Worm (Caenorhabditis elegans) whole organism, L4/young adult: Measurements from ENCODE around the gene ZK652.8.
A peak's percentile ranks its signal among the peaks of the same experiment; 100 is the strongest.

Experiments used
- W03F9.2 ChIP-seq: fragments of 150-350 bp; optimal IDR thresholded peaks from 2 replicates; lab custom pipeline; 2014; ENCODE audit warnings: missing biosample characterization, missing genetic modification characterization
- dao-5 ChIP-seq: sonication (generic microtip); optimal IDR thresholded peaks from 2 replicates; lab custom pipeline; 2016; ENCODE audit warnings: missing genotype, missing genetic modification characterization, moderate library complexity, missing compliant biosample characterization
- him-1 ChIP-seq: sonication (generic microtip); optimal IDR thresholded peaks from 2 replicates; lab custom pipeline; 2016; ENCODE audit warnings: missing genotype, missing genetic modification reagents, missing genetic modification characterization, missing compliant biosample characterization

ZK652.8 gene

ce11 chrIII:7865238-7865761 lies 21.9 kb upstream of the ZK652.8 start, which contains the start of gene slc-17.3:
TSS of gene slc-17.3 (minus strand) at chrIII:7865288.
- TF ChIP-seq him-1 (tag; lab: Kevin White, UChicago): no peak
- no peak for TF ChIP-seq W03F9.2 (tag; lab: Kevin White, UChicago)
- TF ChIP-seq dao-5 (tag; lab: Kevin White, UChicago): no peak

- TF ChIP-seq W03F9.2 (tag; lab: Kevin White, UChicago): no peak
- TF ChIP-seq dao-5 (tag; lab: Kevin White, UChicago): no peak
- TF ChIP-seq him-1 (tag; lab: Kevin White, UChicago): no peak
These were observed 18.2 kb upstream of the ZK652.8 start, which contains the start of gene snr-5 for ce11 chrIII:7861535-7862120. TSS of gene snr-5 (plus strand) at chrIII:7862070.

ce11 chrIII:7860885-7861284 lies 17.4 kb upstream of the ZK652.8 start, which contains the start of gene cuc-1:
TSS of gene cuc-1 (minus strand) at chrIII:7860985.
- TF ChIP-seq him-1 (tag; lab: Kevin White, UChicago): no peak
- TF ChIP-seq dao-5 (tag; lab: Kevin White, UChicago): no peak
- no peak for TF ChIP-seq W03F9.2 (tag; lab: Kevin White, UChicago)

ce11 chrIII:7859313-7859712 lies 15.9 kb upstream of the ZK652.8 start, which contains the start of gene tomm-7:
TSS of gene tomm-7 (plus strand) at chrIII:7859613.
- TF ChIP-seq him-1 (tag; lab: Kevin White, UChicago) (no peak), W03F9.2 (tag; lab: Kevin White, UChicago) (no peak), dao-5 (tag; lab: Kevin White, UChicago) (no peak)

- TF ChIP-seq him-1 (tag; lab: Kevin White, UChicago) (peak; percentile 21), W03F9.2 (tag; lab: Kevin White, UChicago) (no peak)
These were observed 15.1 kb upstream of the ZK652.8 start, which contains the start of the genes coq-5 and ufm-1 for ce11 chrIII:7858407-7859029. TSS of gene coq-5 (minus strand) at chrIII:7858457. TSS of gene ufm-1 (plus strand) at chrIII:7858979.

- no peak for TF ChIP-seq him-1 (tag; lab: Kevin White, UChicago)
- TF ChIP-seq dao-5 (tag; lab: Kevin White, UChicago): no peak
- no peak for TF ChIP-seq W03F9.2 (tag; lab: Kevin White, UChicago)
These were observed 13.7 kb upstream of the ZK652.8 start, which contains the start of gene tag-307 for ce11 chrIII:7857142-7857541. TSS of gene tag-307 (minus strand) at chrIII:7857242.

- TF ChIP-seq W03F9.2 (tag; lab: Kevin White, UChicago) (no peak), him-1 (tag; lab: Kevin White, UChicago) (no peak), dao-5 (tag; lab: Kevin White, UChicago) (no peak)
These were observed 12.0 kb upstream of the ZK652.8 start for ce11 chrIII:7855468-7855867.

- TF ChIP-seq him-1 (tag; lab: Kevin White, UChicago) (peak; percentile 99), W03F9.2 (tag; lab: Kevin White, UChicago) (peak; percentile 99), dao-5 (tag; lab: Kevin White, UChicago) (peak; percentile 79)
These were observed 11.2 kb upstream of the ZK652.8 start, which contains the start of gene rpl-35 for ce11 chrIII:7854494-7855184. TSS of gene rpl-35 (plus strand) at chrIII:7855134.

- TF ChIP-seq dao-5 (tag; lab: Kevin White, UChicago) (no peak), him-1 (tag; lab: Kevin White, UChicago) (no peak), W03F9.2 (tag; lab: Kevin White, UChicago) (no peak)
These were observed 4.7 kb upstream of the ZK652.8 start for ce11 chrIII:7848173-7848572.

- TF ChIP-seq W03F9.2 (tag; lab: Kevin White, UChicago) (no peak), dao-5 (tag; lab: Kevin White, UChicago) (no peak), him-1 (tag; lab: Kevin White, UChicago) (no peak)
These were observed 4.4 kb downstream of the ZK652.8 start, which contains the start of gene ceh-23 for ce11 chrIII:7838907-7839642. TSS of gene ceh-23 (plus strand) at chrIII:7839592.

ce11 chrIII:7837567-7837966 lies 5.9 kb downstream of the ZK652.8 start:
- TF ChIP-seq dao-5 (tag; lab: Kevin White, UChicago): no peak
- no peak for TF ChIP-seq W03F9.2 (tag; lab: Kevin White, UChicago)
- no peak for TF ChIP-seq him-1 (tag; lab: Kevin White, UChicago)

- TF ChIP-seq dao-5 (tag; lab: Kevin White, UChicago): no peak
- TF ChIP-seq W03F9.2 (tag; lab: Kevin White, UChicago): no peak
- TF ChIP-seq him-1 (tag; lab: Kevin White, UChicago): no peak
These were observed 7.8 kb downstream of the ZK652.8 start for ce11 chrIII:7835684-7836083.
